Fruit fly (Drosophila melanogaster) whole organism, embryonic: Measurements from ENCODE around the gene Hr83.

ENCODE experiments used
- Antp ChIP-seq: fragments of 200-800 bp; sonication (Bioruptor generic); optimal IDR thresholded peaks from 3 replicates; lab custom pipeline; 2016; ENCODE audit warnings: missing biosample characterization, missing genetic modification characterization
- Asciz ChIP-seq: fragments of 200-800 bp; sonication (Bioruptor generic); optimal IDR thresholded peaks from 2 replicates; lab custom pipeline; 2017; ENCODE audit warnings: missing biosample characterization, mild to moderate bottlenecking, missing genetic modification characterization, missing genetic modification reagents
- Blimp-1 ChIP-seq: fragments of 200-800 bp; sonication (Bioruptor generic); optimal IDR thresholded peaks from 3 replicates; lab custom pipeline; 2018; ENCODE audit warnings: missing biosample characterization, missing genetic modification characterization, mild to moderate bottlenecking, moderate library complexity, missing genetic modification reagents
- CG10267 ChIP-seq: fragments of 200-800 bp; sonication (Bioruptor generic); optimal IDR thresholded peaks from 2 replicates; lab custom pipeline; 2018; ENCODE audit warnings: missing biosample characterization, mild to moderate bottlenecking, missing genetic modification characterization, moderate library complexity
- CG10979 ChIP-seq: fragments of 200-800 bp; sonication (Bioruptor generic); optimal IDR thresholded peaks from 2 replicates; lab custom pipeline; 2018; ENCODE audit warnings: missing biosample characterization, mild to moderate bottlenecking, missing genetic modification characterization, moderate library complexity
- CG11504 ChIP-seq: fragments of 200-800 bp; sonication (Bioruptor generic); optimal IDR thresholded peaks from 3 replicates; lab custom pipeline; 2019; ENCODE audit warnings: missing biosample characterization, mild to moderate bottlenecking, missing genetic modification characterization, moderate library complexity
- CG11560 ChIP-seq: fragments of 200-800 bp; sonication (Bioruptor generic); IDR thresholded peaks from 3 replicates; pipeline ENCODE4 v1.3.6; 2022; ENCODE audit warnings: missing biosample characterization, missing genetic modification characterization
- CG12769 ChIP-seq: fragments of 200-800 bp; sonication (Bioruptor generic); optimal IDR thresholded peaks from 2 replicates; lab custom pipeline; 2019; ENCODE audit warnings: missing biosample characterization, mild to moderate bottlenecking, missing genetic modification characterization, moderate library complexity
- CG13296 ChIP-seq: fragments of 200-800 bp; sonication (Bioruptor generic); optimal IDR thresholded peaks from 3 replicates; lab custom pipeline; 2018; ENCODE audit warnings: missing biosample characterization, mild to moderate bottlenecking, missing genetic modification characterization
- CG14014 ChIP-seq: fragments of 200-800 bp; sonication (Bioruptor generic); IDR thresholded peaks from 2 replicates; pipeline ENCODE4 v1.3.6; 2022; ENCODE audit warnings: missing biosample characterization, missing genetic modification characterization
- CG15514 ChIP-seq: fragments of 200-800 bp; sonication (Bioruptor generic); optimal IDR thresholded peaks from 3 replicates; lab custom pipeline; 2017; ENCODE audit warnings: missing biosample characterization, missing genetic modification characterization, mild to moderate bottlenecking, moderate library complexity, missing genetic modification reagents
- CG18262 ChIP-seq: fragments of 200-800 bp; optimal IDR thresholded peaks from 3 replicates; lab custom pipeline; 2019; ENCODE audit warnings: missing biosample characterization, mild to moderate bottlenecking, missing genetic modification characterization, moderate library complexity
- CG18476 ChIP-seq: fragments of 200-800 bp; sonication (Bioruptor generic); optimal IDR thresholded peaks from 2 replicates; lab custom pipeline; 2016; ENCODE audit warnings: missing biosample characterization, mild to moderate bottlenecking, missing genetic modification characterization
- CG2199 ChIP-seq: fragments of 200-800 bp; sonication (Bioruptor generic); IDR thresholded peaks from 3 replicates; pipeline ENCODE4 v1.3.6; 2022; ENCODE audit warnings: missing biosample characterization, missing genetic modification characterization
- CG2678 ChIP-seq: fragments of 200-800 bp; sonication (Bioruptor generic); optimal IDR thresholded peaks from 3 replicates; lab custom pipeline; 2019; ENCODE audit warnings: missing biosample characterization, mild to moderate bottlenecking, missing genetic modification characterization, moderate library complexity
- CG3838 ChIP-seq: fragments of 200-800 bp; sonication (Bioruptor generic); optimal IDR thresholded peaks from 3 replicates; lab custom pipeline; 2016; ENCODE audit warnings: missing biosample characterization, missing genetic modification characterization
- CG4424 ChIP-seq: fragments of 200-800 bp; sonication (Bioruptor generic); optimal IDR thresholded peaks from 3 replicates; lab custom pipeline; 2016; ENCODE audit warnings: missing biosample characterization, missing genetic modification characterization
- CG5953 ChIP-seq: fragments of 200-800 bp; sonication (Bioruptor generic); IDR thresholded peaks from 2 replicates; pipeline ENCODE4 v1.3.6; 2022; ENCODE audit warnings: missing biosample characterization, missing genetic modification characterization
- CG9797 ChIP-seq: fragments of 200-800 bp; sonication (Bioruptor generic); optimal IDR thresholded peaks from 3 replicates; lab custom pipeline; 2018; ENCODE audit warnings: missing biosample characterization, mild to moderate bottlenecking, missing genetic modification characterization
- Dip2 ChIP-seq: fragments of 200-800 bp; sonication (Bioruptor generic); IDR thresholded peaks from 2 replicates; pipeline ENCODE4 v1.3.6; 2022; ENCODE audit warnings: missing biosample characterization, missing genetic modification characterization
- Dll ChIP-seq: fragments of 200-800 bp; sonication (Bioruptor generic); IDR thresholded peaks from 4 replicates; pipeline ENCODE4 v1.3.6; 2022; ENCODE audit warnings: missing biosample characterization, missing genetic modification characterization; ENCODE audit not compliant: partially characterized antibody
- Eip74EF ChIP-seq, 2 experiments: fragments of 200-800 bp in 1 of 2; fragments of >200 bp in 1 of 2; sonication (Bioruptor generic) in 1 of 2; optimal IDR thresholded peaks; 2 replicates each; lab custom pipeline; 2017 to 2019; ENCODE audit warnings: missing biosample characterization in 2 of 2, missing genetic modification characterization in 2 of 2, mild to moderate bottlenecking in 1 of 2, moderate library complexity in 1 of 2
- HmgD ChIP-seq: fragments of 200-800 bp; sonication (Bioruptor generic); optimal IDR thresholded peaks from 3 replicates; lab custom pipeline; 2016; ENCODE audit warnings: missing biosample characterization, missing genetic modification characterization
- Hmr ChIP-seq: fragments of 200-800 bp; sonication (Bioruptor generic); optimal IDR thresholded peaks from 3 replicates; lab custom pipeline; 2017; ENCODE audit warnings: mild to moderate bottlenecking, missing biosample characterization, missing genetic modification reagents, missing genetic modification characterization
- Hr51 ChIP-seq, 2 experiments: fragments of 200-800 bp; sonication (Bioruptor generic); optimal IDR thresholded peaks; 2 replicates in 1 of 2; 3 replicates in 1 of 2; lab custom pipeline; 2016 to 2018; ENCODE audit warnings: missing biosample characterization in 2 of 2, missing genetic modification characterization in 2 of 2, mild to moderate bottlenecking in 1 of 2, moderate library complexity in 1 of 2
- Hsf ChIP-seq: fragments of 200-800 bp; sonication (Bioruptor generic); optimal IDR thresholded peaks from 3 replicates; lab custom pipeline; 2016; ENCODE audit warnings: missing biosample characterization, missing genetic modification characterization
- MESR4 ChIP-seq: fragments of 200-800 bp; sonication (Bioruptor generic); optimal IDR thresholded peaks from 2 replicates; lab custom pipeline; 2018; ENCODE audit warnings: missing biosample characterization, mild to moderate bottlenecking, missing genetic modification characterization, moderate library complexity
- Nf-YB ChIP-seq: fragments of 200-800 bp; sonication (Bioruptor generic); optimal IDR thresholded peaks from 3 replicates; lab custom pipeline; 2019; ENCODE audit warnings: missing biosample characterization, mild to moderate bottlenecking, missing genetic modification characterization, moderate library complexity
- Trl ChIP-seq, 3 experiments: fragments of >200 bp in 2 of 3; fragments of 200-800 bp in 1 of 3; sonication (Bioruptor generic) in 1 of 3; optimal IDR thresholded peaks; 2 replicates in 1 of 3; 3 replicates in 2 of 3; lab custom pipeline; 2016 to 2017; ENCODE audit warnings: missing biosample characterization in 1 of 3, missing genetic modification characterization in 1 of 3
- YL-1 ChIP-seq: fragments of 200-800 bp; sonication (Bioruptor generic); optimal IDR thresholded peaks from 3 replicates; lab custom pipeline; 2017; ENCODE audit warnings: missing biosample characterization, mild to moderate bottlenecking, missing genetic modification characterization
- ato ChIP-seq: fragments of 200-800 bp; sonication (Bioruptor generic); IDR thresholded peaks from 2 replicates; pipeline ENCODE4 v1.3.6; 2022; ENCODE audit warnings: missing biosample characterization, missing genetic modification characterization; ENCODE audit not compliant: partially characterized antibody
- bigmax ChIP-seq: fragments of 200-800 bp; sonication (Bioruptor generic); optimal IDR thresholded peaks from 2 replicates; lab custom pipeline; 2018; ENCODE audit warnings: missing biosample characterization, mild to moderate bottlenecking, missing genetic modification characterization
- cad ChIP-seq: fragments of >200 bp; optimal IDR thresholded peaks from 2 replicates; lab custom pipeline; 2017; ENCODE audit warnings: missing biosample characterization, missing genetic modification characterization
- dysf ChIP-seq: fragments of 200-800 bp; sonication (Bioruptor generic); IDR thresholded peaks from 3 replicates; pipeline ENCODE4 v1.3.6; 2022; ENCODE audit warnings: missing biosample characterization, missing genetic modification characterization
- fu2 ChIP-seq: fragments of 200-800 bp; sonication (Bioruptor generic); optimal IDR thresholded peaks from 2 replicates; lab custom pipeline; 2016; ENCODE audit warnings: missing biosample characterization, missing genetic modification characterization
- gem ChIP-seq: fragments of 200-800 bp; sonication (Bioruptor generic); optimal IDR thresholded peaks from 2 replicates; lab custom pipeline; 2019; ENCODE audit warnings: missing biosample characterization, mild to moderate bottlenecking, missing genetic modification characterization, moderate library complexity
- grau ChIP-seq: fragments of 200-800 bp; optimal IDR thresholded peaks from 3 replicates; lab custom pipeline; 2019; ENCODE audit warnings: missing biosample characterization, mild to moderate bottlenecking, missing genetic modification characterization, moderate library complexity
- lov ChIP-seq, 2 experiments: fragments of 200-800 bp in 1 of 2; fragments of >200 bp in 1 of 2; sonication (Bioruptor generic) in 1 of 2; IDR thresholded peaks in 1 of 2; optimal IDR thresholded peaks in 1 of 2; 2 replicates in 1 of 2; 3 replicates in 1 of 2; pipeline versions ENCODE4 v1.3.6 to Lab custom; 2017 to 2022; ENCODE audit warnings: missing biosample characterization in 1 of 2, missing genetic modification characterization in 1 of 2
- nmo ChIP-seq: fragments of 200-800 bp; sonication (Bioruptor generic); optimal IDR thresholded peaks from 2 replicates; lab custom pipeline; 2018; ENCODE audit warnings: missing biosample characterization, mild to moderate bottlenecking, missing genetic modification characterization, moderate library complexity
- phol ChIP-seq: fragments of 200-800 bp; sonication (Bioruptor generic); optimal IDR thresholded peaks from 3 replicates; lab custom pipeline; 2018; ENCODE audit warnings: missing biosample characterization, mild to moderate bottlenecking, missing genetic modification characterization, moderate library complexity
- run ChIP-seq: fragments of 200-800 bp; sonication (Bioruptor generic); optimal IDR thresholded peaks from 3 replicates; lab custom pipeline; 2018; ENCODE audit warnings: missing biosample characterization, mild to moderate bottlenecking, missing genetic modification characterization
- sd ChIP-seq: fragments of 200-800 bp; sonication (Bioruptor generic); optimal IDR thresholded peaks from 3 replicates; lab custom pipeline; 2018; ENCODE audit warnings: missing biosample characterization, mild to moderate bottlenecking, missing genetic modification characterization, moderate library complexity
- sim ChIP-seq: fragments of 200-800 bp; sonication (Bioruptor generic); IDR thresholded peaks from 2 replicates; pipeline ENCODE4 v1.3.6; 2022; ENCODE audit warnings: missing biosample characterization, missing genetic modification characterization
- sima ChIP-seq: fragments of 200-800 bp; sonication (Bioruptor generic); optimal IDR thresholded peaks from 2 replicates; lab custom pipeline; 2016; ENCODE audit warnings: missing biosample characterization, missing genetic modification characterization
- slbo ChIP-seq: fragments of 200-800 bp; sonication (Bioruptor generic); IDR thresholded peaks from 2 replicates; pipeline ENCODE4 v1.3.6; 2022; ENCODE audit warnings: missing biosample characterization, missing genetic modification characterization
- tup ChIP-seq: fragments of 200-800 bp; sonication (Bioruptor generic); optimal IDR thresholded peaks from 2 replicates; lab custom pipeline; 2016; ENCODE audit warnings: missing biosample characterization, mild to moderate bottlenecking, missing genetic modification characterization, moderate library complexity
- unpg ChIP-seq: fragments of 200-800 bp; sonication (Bioruptor generic); optimal IDR thresholded peaks from 3 replicates; lab custom pipeline; 2018; ENCODE audit warnings: missing biosample characterization, mild to moderate bottlenecking, missing genetic modification characterization, moderate library complexity

The Hr83 gene

dm6 chr3R:6351696-6352378, 2.8 kb downstream of the Hr83 start (continued):
- no peak for TF ChIP-seq Dip2 (GFP tag; lab: Robert Waterston, UW)
- no peak for TF ChIP-seq tup (GFP tag; lab: Kevin White, UChicago)
- peak; percentile 13 for TF ChIP-seq sd
- TF ChIP-seq CG2678 (tag; lab: Kevin White, UChicago), result peak; percentile 44
- no peak for TF ChIP-seq YL-1
- TF ChIP-seq CG5953 (GFP tag; lab: Robert Waterston, UW), result no peak
- TF ChIP-seq CG2199 (GFP tag; lab: Robert Waterston, UW), result peak; percentile 15; the same call in 1 of the 3 replicates
- no peak for TF ChIP-seq Hmr (GFP tag; lab: Kevin White, UChicago)
- TF ChIP-seq CG15514 (GFP tag; lab: Kevin White, UChicago), result no peak
- no peak for TF ChIP-seq CG3838 (GFP tag; lab: Kevin White, UChicago)
- TF ChIP-seq MESR4, result no peak
- no peak for TF ChIP-seq sima (GFP tag; lab: Kevin White, UChicago)
- peak; percentile 39 for TF ChIP-seq nmo
- TF ChIP-seq Trl (optimal IDR thresholded peaks at IDR 0.05; lab: Kevin White, UChicago), result no peak
- TF ChIP-seq Trl (GFP tag; optimal IDR thresholded peaks at IDR 0.05; lab: Kevin White, UChicago), result no peak
- TF ChIP-seq Hr51 (GFP tag; optimal IDR thresholded peaks at IDR 0.05; lab: Kevin White, UChicago), result peak in 1 of 2 experiments; percentile 55
- peak; percentile 4; the same call in 1 of the 2 replicates for TF ChIP-seq CG14014
- TF ChIP-seq slbo (GFP tag; lab: Robert Waterston, UW), result no peak
- TF ChIP-seq Hsf (GFP tag; lab: Kevin White, UChicago), result peak; percentile 8
- no peak for TF ChIP-seq fu2
- TF ChIP-seq run (tag; lab: Kevin White, UChicago), result peak; percentile 24
- TF ChIP-seq Nf-YB, result no peak
- TF ChIP-seq grau (tag; lab: Kevin White, UChicago), result peak; percentile 32
- TF ChIP-seq Blimp-1 (GFP tag; lab: Kevin White, UChicago), result peak; percentile 46
- peak; percentile 54 for TF ChIP-seq CG11504 (tag; lab: Kevin White, UChicago)
- no peak for TF ChIP-seq sim (GFP tag; lab: Robert Waterston, UW)
- TF ChIP-seq CG10267, result peak; percentile 14
- peak; percentile 38 for TF ChIP-seq CG4424 (GFP tag; lab: Kevin White, UChicago)
- no peak for TF ChIP-seq CG9797 (GFP tag; lab: Kevin White, UChicago)
- peak; percentile 51 for TF ChIP-seq gem (tag; lab: Kevin White, UChicago)
- TF ChIP-seq bigmax (GFP tag; lab: Kevin White, UChicago), result no peak
- no peak for TF ChIP-seq CG11560 (tag; lab: Robert Waterston, UW)
- TF ChIP-seq Antp (GFP tag; lab: Kevin White, UChicago), result no peak
- TF ChIP-seq Dll, result no peak
- TF ChIP-seq Asciz (GFP tag; lab: Kevin White, UChicago), result peak; percentile 24
- no peak for TF ChIP-seq CG18476 (GFP tag; lab: Kevin White, UChicago)
- TF ChIP-seq ato (GFP tag; lab: Robert Waterston, UW), result no peak
- TF ChIP-seq CG12769 (tag; lab: Kevin White, UChicago), result peak; percentile 70
- no peak for TF ChIP-seq HmgD
- peak; percentile 47; the same call in 1 of the 3 replicates for TF ChIP-seq dysf
- TF ChIP-seq Eip74EF (GFP tag; optimal IDR thresholded peaks at IDR 0.05; lab: Kevin White, UChicago), result peak in 1 of 2 experiments; percentile 53
- peak; percentile 38 for TF ChIP-seq CG10979
- TF ChIP-seq CG18262, result peak; percentile 48
- TF ChIP-seq lov (optimal IDR thresholded peaks at IDR 0.05; lab: Kevin White, UChicago), result no peak
- TF ChIP-seq lov (GFP tag; IDR thresholded peaks at IDR 0.05; lab: Robert Waterston, UW), result no peak
- TF ChIP-seq CG13296 (GFP tag; lab: Kevin White, UChicago), result peak; percentile 41
- peak; percentile 32 for TF ChIP-seq unpg (GFP tag; lab: Kevin White, UChicago)
- peak; percentile 45 for TF ChIP-seq phol (tag; lab: Kevin White, UChicago)
- TF ChIP-seq cad, result no peak
